Worm (Caenorhabditis elegans) whole organism, L3 larva: ENCODE measurements around the gene dars-1.

ENCODE experiments used
- ZK546.5 ChIP-seq: sonication (generic microtip); optimal IDR thresholded peaks from 2 replicates; lab custom pipeline; 2017; ENCODE audit warnings: missing biosample characterization, missing genetic modification characterization
- elt-3 ChIP-seq, 3 experiments: fragments of 150-350 bp in 1 of 3; sonication (generic microtip) in 2 of 3; optimal IDR thresholded peaks; 2 replicates in 2 of 3; 4 replicates in 1 of 3; lab custom pipeline; 2014 to 2017; ENCODE audit warnings: missing biosample characterization in 3 of 3, missing genetic modification characterization in 3 of 3

DNA sequence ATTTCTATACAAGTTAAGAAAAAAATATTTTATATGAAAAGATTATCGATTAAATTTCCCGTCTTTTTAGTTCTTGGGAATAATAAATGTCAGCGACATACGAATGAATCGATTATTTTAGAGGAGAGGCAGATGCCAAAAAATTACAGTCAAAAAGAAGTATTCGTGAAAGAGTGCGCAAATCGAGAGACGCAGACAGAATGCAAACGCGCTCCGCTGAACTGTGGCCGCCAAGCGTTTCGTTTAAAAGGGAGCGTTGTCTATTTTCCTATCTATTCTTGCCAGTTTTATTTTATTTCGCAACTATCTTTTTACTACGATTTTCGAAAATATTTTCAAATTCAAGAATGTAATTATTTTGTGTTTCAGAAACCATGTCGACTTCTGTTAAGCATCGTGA lies 23.9 kb downstream of the dars-1 start, which contains the start of gene baf-1:
- TF ChIP-seq ZK546.5 (tag; lab: Kevin White, UChicago) (no peak), elt-3 (tag; optimal IDR thresholded peaks at IDR 0.05; lab: Kevin White, UChicago) (no peak)
